Worm (Caenorhabditis elegans): ENCODE measurements around the gene F26D10.13.

DNA sequence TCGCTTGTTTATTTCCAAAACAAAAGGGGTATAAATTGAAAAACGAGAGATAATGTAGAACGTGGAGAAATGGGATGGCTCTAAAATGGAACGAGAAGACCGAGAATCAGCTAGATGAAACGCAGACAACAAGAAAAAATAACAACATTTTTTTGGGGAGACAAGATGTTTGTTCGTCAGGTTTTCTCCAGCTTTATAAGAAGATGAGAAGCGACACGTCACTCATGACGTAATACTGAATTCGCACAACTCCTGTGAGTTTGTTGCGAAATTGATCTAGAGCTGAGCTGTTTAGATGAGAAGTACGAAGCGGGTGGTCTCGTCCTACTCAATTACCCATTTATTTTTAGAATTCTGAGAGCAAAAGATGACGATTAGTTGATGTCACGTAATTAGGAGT lies 20.6 kb upstream of the F26D10.13 start:
- TF ChIP-seq pes-1 (GFP tag; IDR thresholded peaks at IDR 0.05) (no peak), hnd-1 (tag; optimal IDR thresholded peaks at IDR 0.05) (no peak), ama-1 (optimal IDR thresholded peaks at IDR 0.05) (no peak), tbx-11 (GFP tag; IDR thresholded peaks at IDR 0.05) (no peak)

Measured in whole organism, early embryonic.